Fruit fly (Drosophila melanogaster): Measurements from ENCODE around the gene Taf13.

DNA sequence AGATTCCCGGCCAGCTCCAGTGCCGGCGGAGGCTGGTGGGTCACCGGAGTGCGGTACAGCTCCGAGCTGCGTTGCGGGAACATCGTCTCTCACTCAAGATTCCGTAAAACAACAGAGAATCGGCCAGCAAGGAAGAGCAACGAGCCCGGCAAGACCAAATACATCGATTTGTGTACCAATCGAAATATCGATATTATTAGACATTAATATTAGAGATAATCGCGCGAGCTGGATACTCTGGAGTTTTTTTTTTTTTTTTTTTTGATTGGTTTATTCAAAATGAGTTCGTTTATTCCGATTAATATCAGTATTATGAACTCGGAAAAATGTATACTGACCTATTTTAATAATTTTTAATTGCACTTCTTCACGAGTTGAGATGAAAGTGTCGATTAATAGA is 28.1 kb downstream of the Taf13 start, which contains the start of gene vls:
- TF ChIP-seq CG1529 (GFP tag; optimal IDR thresholded peaks at IDR 0.05) = no peak
- TF ChIP-seq lov (optimal IDR thresholded peaks at IDR 0.05) = no peak
- no peak for TF ChIP-seq lov (GFP tag; IDR thresholded peaks at IDR 0.05)
